Worm (Caenorhabditis elegans): ENCODE data around the gene F14B8.4.

Gene F14B8.4

ce11 chrX:6940775-6941174, 41.0 kb upstream of the F14B8.4 start:
- no peak for TF ChIP-seq ceh-79 (tag; optimal IDR thresholded peaks at IDR 0.05)
- TF ChIP-seq hlh-26 (GFP tag; conservative IDR thresholded peaks at IDR 0.05), result no peak
- no peak for TF ChIP-seq snpc-1.3 (tag; optimal IDR thresholded peaks at IDR 0.05; ENCODE audit: insufficient read depth)
- TF ChIP-seq Y56A3A.18 (GFP tag; IDR thresholded peaks at IDR 0.05), result no peak
- TF ChIP-seq attf-5 (GFP tag; optimal IDR thresholded peaks at IDR 0.05), result no peak
- no peak for TF ChIP-seq mel-28 (tag; optimal IDR thresholded peaks at IDR 0.05; ENCODE audit: borderline replicate concordance)
- no peak for TF ChIP-seq cebp-2 (GFP tag; IDR thresholded peaks at IDR 0.05)
- no peak for TF ChIP-seq tlf-1 (GFP tag; optimal IDR thresholded peaks at IDR 0.05)
- TF ChIP-seq xnd-1 (tag; optimal IDR thresholded peaks at IDR 0.05), result no peak
- TF ChIP-seq Y95B8A.8 (GFP tag; IDR thresholded peaks at IDR 0.05), result no peak
- no peak for TF ChIP-seq tbp1 (GFP tag; optimal IDR thresholded peaks at IDR 0.05)
- TF ChIP-seq mes-4 (tag; optimal IDR thresholded peaks at IDR 0.05), result no peak
- no peak for TF ChIP-seq Y67H2A.10 (GFP tag; conservative IDR thresholded peaks at IDR 0.05)
- TF ChIP-seq ceh-91 (GFP tag; IDR thresholded peaks at IDR 0.05), result no peak
- TF ChIP-seq ztf-25 (GFP tag; IDR thresholded peaks at IDR 0.05), result no peak
- no peak for TF ChIP-seq T26A5.8 (tag; optimal IDR thresholded peaks at IDR 0.05)
- TF ChIP-seq gei-17 (GFP tag; optimal IDR thresholded peaks at IDR 0.05), result no peak

- TF ChIP-seq ztf-3 (GFP tag; optimal IDR thresholded peaks at IDR 0.05) (no peak), egrh-3 (GFP tag; IDR thresholded peaks at IDR 0.05) (no peak)
Observed at ce11 chrX:6939917-6940316, 40.2 kb upstream of the F14B8.4 start, which contains the start of gene C16E9.1. Gene C16E9.1, plus strand, starts transcription at chrX:6940217.

ce11 chrX:6937742-6938141, 38.0 kb upstream of the F14B8.4 start:
- TF ChIP-seq Y53G8AR.9 (GFP tag; conservative IDR thresholded peaks at IDR 0.05), result no peak

- TF ChIP-seq mes-4 (tag; optimal IDR thresholded peaks at IDR 0.05), result no peak
- no peak for TF ChIP-seq mxl-1 (tag; optimal IDR thresholded peaks at IDR 0.05)
- no peak for TF ChIP-seq tbp1 (GFP tag; optimal IDR thresholded peaks at IDR 0.05)
- TF ChIP-seq F37B4.10 (GFP tag; IDR thresholded peaks at IDR 0.05), result no peak
- TF ChIP-seq attf-5 (GFP tag; optimal IDR thresholded peaks at IDR 0.05), result no peak
- no peak for TF ChIP-seq K12H6.12 (tag; optimal IDR thresholded peaks at IDR 0.05)
- no peak for TF ChIP-seq F49E8.2 (tag; optimal IDR thresholded peaks at IDR 0.05; ENCODE audit: insufficient read depth)
- no peak for TF ChIP-seq ceh-79 (tag; optimal IDR thresholded peaks at IDR 0.05)
- TF ChIP-seq ceh-40 (GFP tag; IDR thresholded peaks at IDR 0.05), result no peak
- TF ChIP-seq hsf-1 (GFP tag; IDR thresholded peaks at IDR 0.05), result no peak
- no peak for TF ChIP-seq egl-44 (GFP tag; IDR thresholded peaks at IDR 0.05)
- TF ChIP-seq snpc-4 (GFP tag; optimal IDR thresholded peaks at IDR 0.05), result no peak
- no peak for TF ChIP-seq snpc-4 (tag; optimal IDR thresholded peaks at IDR 0.05)
- no peak for TF ChIP-seq Y53G8AR.9 (GFP tag; conservative IDR thresholded peaks at IDR 0.05)
- TF ChIP-seq gei-17 (GFP tag; optimal IDR thresholded peaks at IDR 0.05), result no peak
- no peak for TF ChIP-seq unc-130 (GFP tag; optimal IDR thresholded peaks at IDR 0.05)
- no peak for TF ChIP-seq attf-3 (GFP tag; conservative IDR thresholded peaks at IDR 0.05)
- TF ChIP-seq nfyb-1 (GFP tag; IDR thresholded peaks at IDR 0.05), result no peak
- no peak for TF ChIP-seq cebp-1 (GFP tag; IDR thresholded peaks at IDR 0.05)
- TF ChIP-seq cebp-1 (tag; optimal IDR thresholded peaks at IDR 0.05), result no peak
- TF ChIP-seq nhr-80 (tag; optimal IDR thresholded peaks at IDR 0.05), result no peak
- TF ChIP-seq nhr-27 (tag; optimal IDR thresholded peaks at IDR 0.05), result no peak
Observed at ce11 chrX:6935430-6935829, 35.7 kb upstream of the F14B8.4 start, which contains the start of gene C16E9.2. Gene C16E9.2, plus strand, starts transcription at chrX:6935730.

All from whole organism, young adult.